Fruit fly (Drosophila melanogaster): ENCODE data around the gene Sgs8.
A peak's percentile ranks its signal among the peaks of the same experiment; 100 is the strongest.

Sgs8 gene

dm6 chr3L:11509294-11509911, at the start of gene Sgs8, which contains the start of gene Sgs7:
Sgs8 (minus strand) TSS chr3L:11509394.
Sgs7 (plus strand) TSS chr3L:11509861.
- no peak for TF ChIP-seq Mnt (GFP tag; optimal IDR thresholded peaks at IDR 0.05)
- TF ChIP-seq toe (GFP tag; optimal IDR thresholded peaks at IDR 0.05), result no peak
- TF ChIP-seq cic (GFP tag; optimal IDR thresholded peaks at IDR 0.05), result no peak
- TF ChIP-seq CG11617 (GFP tag; optimal IDR thresholded peaks at IDR 0.05), result no peak
- no peak for TF ChIP-seq ovo (GFP tag; optimal IDR thresholded peaks at IDR 0.05)
- no peak for TF ChIP-seq cnc (optimal IDR thresholded peaks at IDR 0.05)
- no peak for TF ChIP-seq Clk (GFP tag; optimal IDR thresholded peaks at IDR 0.05)

dm6 chr3L:11557209-11557608, 48.0 kb upstream of the Sgs8 start:
- peak; percentile 81 for TF ChIP-seq CG12768 (GFP tag; optimal IDR thresholded peaks at IDR 0.05)
- no peak for TF ChIP-seq Mnt (GFP tag; optimal IDR thresholded peaks at IDR 0.05)

- TF ChIP-seq CG14711 (tag; optimal IDR thresholded peaks at IDR 0.05), result no peak
- TF ChIP-seq CG11617 (GFP tag; optimal IDR thresholded peaks at IDR 0.05), result no peak
- no peak for TF ChIP-seq pad (GFP tag; optimal IDR thresholded peaks at IDR 0.05)
- TF ChIP-seq Mnt (GFP tag; optimal IDR thresholded peaks at IDR 0.05), result no peak
- no peak for TF ChIP-seq Hr96 (GFP tag; optimal IDR thresholded peaks at IDR 0.05)
- no peak for TF ChIP-seq ovo (GFP tag; optimal IDR thresholded peaks at IDR 0.05)
Observed at dm6 chr3L:11556637-11557036, 47.4 kb upstream of the Sgs8 start.

- TF ChIP-seq CG7101 (tag; optimal IDR thresholded peaks at IDR 0.05) (peak; percentile 64), CG5204 (GFP tag; optimal IDR thresholded peaks at IDR 0.05) (peak; percentile 33), Mnt (GFP tag; optimal IDR thresholded peaks at IDR 0.05) (no peak), CG14711 (tag; optimal IDR thresholded peaks at IDR 0.05) (peak; percentile 71), CG11617 (GFP tag; optimal IDR thresholded peaks at IDR 0.05) (peak; percentile 45), tj (GFP tag; optimal IDR thresholded peaks at IDR 0.05) (no peak), Crg-1 (GFP tag; optimal IDR thresholded peaks at IDR 0.05) (no peak), ovo (GFP tag; optimal IDR thresholded peaks at IDR 0.05) (no peak), CG12768 (GFP tag; optimal IDR thresholded peaks at IDR 0.05) (peak; percentile 60), CG7045 (GFP tag; optimal IDR thresholded peaks at IDR 0.05) (peak; percentile 70), CG33017 (tag; optimal IDR thresholded peaks at IDR 0.05) (peak; percentile 77), Hr96 (GFP tag; optimal IDR thresholded peaks at IDR 0.05) (peak; percentile 0)
Observed at dm6 chr3L:11555662-11556460, 46.7 kb upstream of the Sgs8 start.

dm6 chr3L:11554796-11555195, 45.6 kb upstream of the Sgs8 start:
- TF ChIP-seq Crg-1 (GFP tag; optimal IDR thresholded peaks at IDR 0.05) (no peak), CG33017 (tag; optimal IDR thresholded peaks at IDR 0.05) (no peak), bab1 (GFP tag; optimal IDR thresholded peaks at IDR 0.05) (no peak), CG5204 (GFP tag; optimal IDR thresholded peaks at IDR 0.05) (no peak), cnc (optimal IDR thresholded peaks at IDR 0.05) (no peak), Clk (GFP tag; optimal IDR thresholded peaks at IDR 0.05) (no peak), pad (GFP tag; optimal IDR thresholded peaks at IDR 0.05) (no peak), toe (GFP tag; optimal IDR thresholded peaks at IDR 0.05) (no peak), Hr96 (GFP tag; optimal IDR thresholded peaks at IDR 0.05) (no peak)

dm6 chr3L:11554338-11554737, 45.1 kb upstream of the Sgs8 start:
- peak; percentile 6 for TF ChIP-seq CG7101 (tag; optimal IDR thresholded peaks at IDR 0.05)
- no peak for TF ChIP-seq kay (GFP tag; ENCODE audit: borderline replicate concordance)
- TF ChIP-seq CG7045 (GFP tag; optimal IDR thresholded peaks at IDR 0.05), result no peak
- peak; percentile 11 for TF ChIP-seq CG14711 (tag; optimal IDR thresholded peaks at IDR 0.05)
- no peak for TF ChIP-seq Mnt (GFP tag; optimal IDR thresholded peaks at IDR 0.05)
- TF ChIP-seq Clk (GFP tag; optimal IDR thresholded peaks at IDR 0.05), result no peak

dm6 chr3L:11553672-11554068, 44.5 kb upstream of the Sgs8 start:
- TF ChIP-seq Clk (GFP tag; optimal IDR thresholded peaks at IDR 0.05) (no peak), CG7045 (GFP tag; optimal IDR thresholded peaks at IDR 0.05) (no peak), cnc (optimal IDR thresholded peaks at IDR 0.05) (no peak), CG14711 (tag; optimal IDR thresholded peaks at IDR 0.05) (no peak), bab1 (GFP tag; optimal IDR thresholded peaks at IDR 0.05) (no peak), pad (GFP tag; optimal IDR thresholded peaks at IDR 0.05) (no peak), CG5204 (GFP tag; optimal IDR thresholded peaks at IDR 0.05) (no peak), CG12768 (GFP tag; optimal IDR thresholded peaks at IDR 0.05) (no peak), CG7101 (tag; optimal IDR thresholded peaks at IDR 0.05) (no peak)
